Worm (Caenorhabditis elegans) whole organism, L1 larva: ENCODE measurements around the gene ZK512.10.

Experiments used
- C16A3.4 ChIP-seq: fragments of 150-350 bp; optimal IDR thresholded peaks from 2 replicates; lab custom pipeline; 2014; ENCODE audit warnings: missing biosample characterization, missing genetic modification characterization
- F16B12.6 ChIP-seq: fragments of 150-350 bp; optimal IDR thresholded peaks from 2 replicates; lab custom pipeline; 2014; ENCODE audit warnings: missing biosample characterization, missing genetic modification characterization
- alr-1 ChIP-seq: fragments of 200-800 bp; sonication (Bioruptor generic); optimal IDR thresholded peaks from 2 replicates; lab custom pipeline; 2018; ENCODE audit warnings: borderline replicate concordance, mild to moderate bottlenecking, missing genetic modification characterization, missing compliant biosample characterization
- blmp-1 ChIP-seq: fragments of 150-350 bp; optimal IDR thresholded peaks from 2 replicates; lab custom pipeline; 2014; ENCODE audit warnings: missing biosample characterization, missing genetic modification characterization
- ceh-63 ChIP-seq: fragments of 200-800 bp; sonication (Bioruptor generic); optimal IDR thresholded peaks from 2 replicates; lab custom pipeline; 2018; ENCODE audit warnings: mild to moderate bottlenecking, missing genetic modification characterization, missing compliant biosample characterization
- ceh-82 ChIP-seq, 3 experiments: fragments of 150-350 bp in 1 of 3; sonication (generic microtip) in 2 of 3; optimal IDR thresholded peaks; 2 replicates each; lab custom pipeline; 2014 to 2017; ENCODE audit warnings: missing biosample characterization in 3 of 3, missing genetic modification characterization in 3 of 3
- ceh-90 ChIP-seq: sonication (generic microtip); optimal IDR thresholded peaks from 2 replicates; lab custom pipeline; 2016; ENCODE audit warnings: missing genetic modification characterization, missing compliant biosample characterization
- dpl-1 ChIP-seq, 3 experiments: fragments of 150-350 bp in 2 of 3; sonication (generic microtip) in 1 of 3; optimal IDR thresholded peaks; 2 replicates each; lab custom pipeline; 2014 to 2017; ENCODE audit warnings: missing biosample characterization in 3 of 3, missing genetic modification characterization in 3 of 3, missing genetic modification reagents in 3 of 3
- efl-1 ChIP-seq, 4 experiments: fragments of 150-350 bp; optimal IDR thresholded peaks in 3 of 4; peaks in 1 of 4; 1 replicate in 1 of 4; 2 replicates in 3 of 4; lab custom pipeline; 2014; ENCODE audit warnings: missing biosample characterization in 2 of 4, missing genetic modification characterization in 2 of 4, missing genetic modification reagents in 2 of 4
- egl-27 ChIP-seq, 2 experiments: fragments of 150-350 bp in 1 of 2; sonication (generic microtip); optimal IDR thresholded peaks; 3 replicates each; lab custom pipeline; 2017 to 2018; ENCODE audit warnings: missing biosample characterization in 2 of 2, missing genetic modification characterization in 2 of 2, missing genetic modification reagents in 2 of 2
- elt-2 ChIP-seq: sonication (generic microtip); optimal IDR thresholded peaks from 2 replicates; lab custom pipeline; 2016; ENCODE audit warnings: missing genetic modification characterization, mild to moderate bottlenecking, inconsistent platforms, missing compliant biosample characterization, missing genetic modification reagents
- elt-3 ChIP-seq, 6 experiments: fragments of 150-350 bp in 1 of 6; sonication (generic microtip); optimal IDR thresholded peaks; 2 replicates each; lab custom pipeline; 2017 to 2018; ENCODE audit warnings: missing biosample characterization in 6 of 6, missing genetic modification characterization in 6 of 6, inconsistent platforms in 1 of 6
- ets-5 ChIP-seq: fragments of 200-800 bp; sonication (Bioruptor generic); IDR thresholded peaks from 2 replicates; pipeline ENCODE4 v1.3.6; 2022; ENCODE audit warnings: missing genetic modification characterization, missing compliant biosample characterization
- fkh-10 ChIP-seq: sonication (generic microtip); optimal IDR thresholded peaks from 2 replicates; lab custom pipeline; 2017; ENCODE audit warnings: missing biosample characterization, missing genetic modification reagents, missing genetic modification characterization
- irx-1 ChIP-seq: sonication (generic microtip); optimal IDR thresholded peaks from 2 replicates; lab custom pipeline; 2016; ENCODE audit warnings: missing genetic modification characterization, missing compliant biosample characterization
- isw-1 ChIP-seq: fragments of 200-800 bp; sonication (Bioruptor generic); IDR thresholded peaks from 2 replicates; pipeline ENCODE4 v1.3.6; 2022; ENCODE audit warnings: missing genetic modification characterization, missing compliant biosample characterization
- lin-14 ChIP-seq: fragments of 200-800 bp; sonication (Bioruptor generic); optimal IDR thresholded peaks from 2 replicates; lab custom pipeline; 2018; ENCODE audit warnings: mild to moderate bottlenecking, missing genetic modification characterization, moderate library complexity, missing compliant biosample characterization
- lin-15B ChIP-seq: fragments of 150-350 bp; sonication (generic microtip); optimal IDR thresholded peaks from 3 replicates; lab custom pipeline; 2014; ENCODE audit warnings: missing biosample characterization, missing genetic modification characterization
- lin-35 ChIP-seq, 2 experiments: fragments of 150-350 bp; optimal IDR thresholded peaks; 2 replicates each; lab custom pipeline; 2014; ENCODE audit warnings: missing biosample characterization in 2 of 2, missing genetic modification characterization in 2 of 2, missing genetic modification reagents in 2 of 2
- lin-39 ChIP-seq: fragments of 150-350 bp; optimal IDR thresholded peaks from 2 replicates; lab custom pipeline; 2014; ENCODE audit warnings: missing biosample characterization, missing genetic modification reagents, missing genetic modification characterization
- mab-9 ChIP-seq: fragments of 200-800 bp; sonication (Bioruptor generic); IDR thresholded peaks from 2 replicates; pipeline ENCODE4 v1.3.6; 2022; ENCODE audit warnings: missing genetic modification reagents, missing genetic modification characterization, missing compliant biosample characterization
- nhr-19 ChIP-seq: fragments of 200-800 bp; sonication (Bioruptor generic); conservative IDR thresholded peaks from 2 replicates; pipeline ENCODE4 v1.3.6; 2022; ENCODE audit warnings: missing genetic modification characterization, missing compliant biosample characterization
- nhr-20 ChIP-seq: sonication (generic microtip); optimal IDR thresholded peaks from 2 replicates; lab custom pipeline; 2016; ENCODE audit warnings: mild to moderate bottlenecking, missing genetic modification characterization, missing compliant biosample characterization
- nhr-71 ChIP-seq: sonication (generic microtip); optimal IDR thresholded peaks from 2 replicates; lab custom pipeline; 2016; ENCODE audit warnings: mild to moderate bottlenecking, missing genetic modification characterization, moderate library complexity, missing compliant biosample characterization
- nhr-85 ChIP-seq: sonication (generic microtip); peaks from one replicate; lab custom pipeline; 2016; ENCODE audit warnings: missing genetic modification characterization, inconsistent platforms, missing compliant biosample characterization
- pax-3 ChIP-seq: fragments of 200-800 bp; sonication (Bioruptor generic); optimal IDR thresholded peaks from 2 replicates; lab custom pipeline; 2018; ENCODE audit warnings: mild to moderate bottlenecking, missing genetic modification characterization, moderate library complexity, missing compliant biosample characterization
- rnt-1 ChIP-seq: sonication (generic microtip); optimal IDR thresholded peaks from 2 replicates; lab custom pipeline; 2016; ENCODE audit warnings: mild to moderate bottlenecking, missing genetic modification characterization, moderate library complexity, missing compliant biosample characterization
- sox-4 ChIP-seq: sonication (generic microtip); optimal IDR thresholded peaks from 2 replicates; lab custom pipeline; 2016; ENCODE audit warnings: missing genetic modification characterization, missing compliant biosample characterization
- sptf-1 ChIP-seq: fragments of 150-350 bp; optimal IDR thresholded peaks from 2 replicates; lab custom pipeline; 2014; ENCODE audit warnings: missing biosample characterization, missing genetic modification characterization
- swsn-7 ChIP-seq: sonication (generic microtip); optimal IDR thresholded peaks from 2 replicates; lab custom pipeline; 2016; ENCODE audit warnings: missing genetic modification characterization, missing compliant biosample characterization
- vab-15 ChIP-seq: sonication (generic microtip); optimal IDR thresholded peaks from 2 replicates; lab custom pipeline; 2017; ENCODE audit warnings: missing genotype, mild to moderate bottlenecking, missing genetic modification characterization, missing compliant biosample characterization
- xbp-1 ChIP-seq: sonication (generic microtip); optimal IDR thresholded peaks from 2 replicates; lab custom pipeline; 2016; ENCODE audit warnings: missing genetic modification characterization, missing compliant biosample characterization
- zip-4 ChIP-seq: fragments of 200-800 bp; sonication (Bioruptor generic); optimal IDR thresholded peaks from 2 replicates; lab custom pipeline; 2018; ENCODE audit warnings: mild to moderate bottlenecking, missing genetic modification characterization, moderate library complexity, missing compliant biosample characterization

The ZK512.10 gene

DNA sequence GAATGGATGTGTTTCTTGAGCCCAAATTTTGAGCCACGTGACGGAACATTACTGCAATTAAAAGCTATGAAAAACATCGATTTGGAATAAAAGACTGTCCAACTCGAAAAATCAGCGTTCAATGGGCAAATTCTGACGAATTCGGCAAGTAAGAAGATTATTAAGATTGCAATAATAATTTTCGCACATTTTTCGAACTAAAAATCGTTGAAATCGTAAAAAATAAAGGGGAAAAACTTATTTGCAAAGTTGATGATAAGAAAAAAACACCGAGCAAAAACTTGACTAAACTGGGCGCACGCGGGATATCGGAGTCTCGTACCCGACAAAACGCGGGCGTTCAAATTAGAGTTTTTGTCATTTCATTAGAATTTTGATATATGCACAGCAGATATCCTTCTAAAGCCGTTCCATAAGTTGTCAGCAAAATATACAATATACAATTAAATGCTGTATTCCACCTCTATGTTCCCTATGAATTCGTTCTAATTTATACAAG, 41.3 kb upstream of the ZK512.10 start, which contains the start of the genes mccc-2 and mrpl-44:
Gene mccc-2, minus strand, starts transcription at position 51 of the 499 bp plus-strand sequence.
Gene mrpl-44, minus strand, starts transcription at position 51 of the 499 bp plus-strand sequence.
- TF ChIP-seq ceh-82 (tag; optimal IDR thresholded peaks at IDR 0.05; lab: Kevin White, UChicago) (peak in 2 of 3 experiments; percentile 14 to 25), nhr-19 (GFP tag; lab: Robert Waterston, UW) (0 out of 2 replicates have a peak, but pooled peaks have one; percentile 7), egl-27 (tag; optimal IDR thresholded peaks at IDR 0.05; lab: Kevin White, UChicago) (no peak), swsn-7 (peak; percentile 30), isw-1 (GFP tag; lab: Robert Waterston, UW) (peak; percentile 39), alr-1 (no peak), ceh-90 (no peak), nhr-20 (tag; lab: Kevin White, UChicago) (peak; percentile 23), elt-3 (tag; optimal IDR thresholded peaks at IDR 0.05; lab: Kevin White, UChicago) (no peak), rnt-1 (tag; lab: Kevin White, UChicago) (peak; percentile 55), xbp-1 (tag; lab: Kevin White, UChicago) (peak; percentile 33), zip-4 (GFP tag; lab: Kevin White, UChicago) (no peak), elt-2 (tag; lab: Kevin White, UChicago) (no peak), lin-15B (tag; lab: Kevin White, UChicago) (peak; percentile 33), efl-1 (optimal IDR thresholded peaks at IDR 0.05; lab: Kevin White, UChicago) (peak; percentile 35 to 92), efl-1 (GFP tag; optimal IDR thresholded peaks at IDR 0.05 in 1 of 2; lab: Kevin White, UChicago) (peak; percentile 92 to 99), ets-5 (no peak), dpl-1 (GFP tag; optimal IDR thresholded peaks at IDR 0.05; lab: Kevin White, UChicago) (peak; percentile 83 to 92 (median 92)), F16B12.6 (tag; lab: Kevin White, UChicago) (peak; percentile 23), fkh-10 (no peak), irx-1 (tag; lab: Kevin White, UChicago) (no peak), nhr-85 (tag; lab: Kevin White, UChicago) (peak; percentile 46), lin-35 (GFP tag; optimal IDR thresholded peaks at IDR 0.05; lab: Kevin White, UChicago) (peak; percentile 90 to 95)

DNA sequence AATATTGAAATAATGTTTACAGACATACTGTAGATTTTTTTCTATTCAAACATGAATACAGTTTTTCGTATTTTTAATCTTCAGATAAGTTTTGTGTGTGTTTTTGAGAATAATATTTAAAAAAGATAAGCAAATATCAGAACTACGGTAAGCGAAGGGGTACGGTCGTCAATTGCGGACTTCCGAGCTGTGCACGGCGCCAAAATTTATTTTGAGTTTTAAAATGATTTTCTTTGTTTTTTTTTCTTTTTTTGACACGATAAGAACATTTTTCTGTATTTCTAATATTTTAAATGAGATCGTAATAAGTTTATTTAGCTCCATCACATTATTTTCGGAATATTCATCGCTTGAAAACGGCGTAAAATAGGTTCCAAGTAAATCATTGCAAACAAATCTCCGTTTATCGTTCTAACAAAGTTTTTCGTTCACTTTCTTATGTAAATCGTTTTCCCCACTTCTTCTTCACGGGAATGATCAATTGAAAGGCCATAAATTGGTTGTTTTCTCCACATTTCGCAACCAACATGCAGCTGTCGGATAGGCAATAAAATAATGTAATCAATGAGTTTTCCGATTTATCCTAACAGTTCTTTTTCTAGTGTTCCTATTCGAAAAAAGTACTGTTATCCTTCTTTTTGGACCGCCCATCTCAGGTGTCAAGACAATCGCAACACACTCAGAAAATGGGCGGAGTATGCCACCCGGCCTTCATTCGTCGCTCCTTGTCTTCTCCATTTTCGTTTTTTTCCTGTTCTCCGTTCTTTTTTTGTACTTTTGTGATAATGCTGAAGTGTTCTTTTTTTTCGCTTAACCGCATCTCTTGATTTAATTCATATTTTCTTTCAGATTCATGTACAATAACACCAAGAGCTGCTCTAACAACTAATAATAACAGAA, 39.0 kb upstream of the ZK512.10 start, which contains the start of gene glp-1:
Gene glp-1, plus strand, starts transcription at position 850 of the 900 bp plus-strand sequence.
- TF ChIP-seq vab-15 (tag; lab: Kevin White, UChicago) (no peak), blmp-1 (tag; lab: Kevin White, UChicago) (peak; percentile 68)

DNA sequence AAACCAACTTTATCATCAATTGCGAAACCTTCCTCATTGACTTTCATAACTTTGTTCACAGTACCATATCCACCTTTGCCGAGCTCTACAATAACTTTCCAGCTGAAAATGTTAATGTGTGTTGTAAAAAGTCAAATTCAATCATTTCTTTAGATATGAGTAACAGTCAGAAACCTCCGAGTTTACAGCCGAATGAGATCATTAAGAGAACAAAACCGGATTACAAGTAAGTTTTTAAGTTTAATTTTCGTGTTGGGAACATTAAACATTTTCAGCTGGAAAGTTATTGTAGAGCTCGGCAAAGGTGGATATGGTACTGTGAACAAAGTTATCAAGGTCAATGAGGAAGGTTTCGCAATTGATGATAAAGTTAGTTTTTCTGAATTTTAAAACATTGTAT, 29.5 kb upstream of the ZK512.10 start, which contains the start of gene ZK507.1:
Gene ZK507.1, minus strand, starts transcription at position 101 of the 400 bp plus-strand sequence.
- TF ChIP-seq elt-3 (tag; optimal IDR thresholded peaks at IDR 0.05; lab: Kevin White, UChicago) (no peak), nhr-71 (tag; lab: Kevin White, UChicago) (no peak), mab-9 (no peak), sox-4 (tag; lab: Kevin White, UChicago) (no peak), isw-1 (GFP tag; lab: Robert Waterston, UW) (no peak), fkh-10 (no peak), rnt-1 (tag; lab: Kevin White, UChicago) (no peak), sptf-1 (tag; lab: Kevin White, UChicago) (no peak), pax-3 (tag; lab: Kevin White, UChicago) (no peak), C16A3.4 (no peak), lin-39 (tag; lab: Kevin White, UChicago) (no peak), blmp-1 (tag; lab: Kevin White, UChicago) (no peak), lin-14 (no peak), ceh-63 (GFP tag; lab: Kevin White, UChicago) (no peak)
